Worm (Caenorhabditis elegans): Measurements from ENCODE around the gene jbts-14.

DNA sequence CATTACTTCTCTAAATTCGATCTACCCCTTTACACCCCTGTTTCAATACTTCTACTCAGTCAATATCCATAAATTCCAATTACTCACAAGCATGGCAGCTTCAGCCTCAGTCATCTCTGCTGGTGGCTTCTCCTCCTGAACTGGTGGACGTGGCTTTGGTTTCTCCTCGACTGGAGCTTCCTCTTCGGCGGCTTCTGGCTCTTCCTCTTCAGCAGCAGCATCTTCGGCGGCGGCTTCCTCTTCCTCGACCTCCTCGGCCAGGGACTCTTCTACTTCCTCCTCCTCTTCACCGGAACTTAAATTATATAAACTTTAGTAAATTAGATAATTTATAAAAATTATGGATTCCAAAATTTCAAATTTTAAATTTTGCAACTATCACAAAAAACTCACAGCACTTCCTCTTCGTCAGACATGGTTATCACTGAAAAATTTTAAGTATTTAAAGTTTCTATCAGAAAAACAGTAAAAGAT is 19.1 kb downstream of the jbts-14 start, which contains the start of gene tnt-2:
- TF ChIP-seq ztf-4 (tag; optimal IDR thresholded peaks at IDR 0.05) = no peak
- TF ChIP-seq nhr-77 (tag; optimal IDR thresholded peaks at IDR 0.05) = no peak
- TF ChIP-seq snpc-4 (tag; optimal IDR thresholded peaks at IDR 0.05) = no peak
- TF ChIP-seq aly-2 (tag; optimal IDR thresholded peaks at IDR 0.05) = no peak
- no peak for TF ChIP-seq nhr-237 (tag; optimal IDR thresholded peaks at IDR 0.05)

All from whole organism, L3 larva.